Worm (Caenorhabditis elegans): ENCODE results near the gene F31F6.3.

Gene F31F6.3

DNA sequence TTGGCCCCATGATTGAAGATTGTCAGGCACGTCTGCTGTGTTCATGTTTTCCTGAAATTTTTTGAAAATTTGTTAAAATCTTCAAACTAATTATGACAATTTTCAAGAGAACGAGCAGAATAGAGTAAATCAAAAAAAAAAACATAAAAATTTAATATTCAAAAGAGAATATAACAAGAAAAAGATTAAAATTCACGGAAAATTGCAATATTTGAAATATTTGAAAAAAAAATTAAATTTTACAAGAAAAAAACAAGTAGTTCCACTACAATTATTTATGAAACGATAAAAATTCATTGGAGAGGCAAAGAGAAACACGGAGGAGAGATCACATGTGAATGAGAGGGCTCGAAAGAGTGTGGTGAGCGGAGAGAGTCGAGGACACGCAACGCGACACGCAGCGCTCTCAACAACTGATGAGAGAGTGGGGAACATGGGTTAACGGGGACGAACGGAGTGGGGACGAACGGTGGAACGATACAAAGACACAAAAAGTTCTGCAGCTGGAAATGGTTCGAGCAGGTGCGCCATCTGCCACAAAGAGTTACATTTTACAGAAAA lies 48.1 kb downstream of the F31F6.3 start, which contains the start of gene mbk-1:
TSS of gene mbk-1 (minus strand) at position 51 of the 561 bp plus-strand sequence.
- peak; percentile 80 for TF ChIP-seq nfya-1 (tag; optimal IDR thresholded peaks at IDR 0.05; ENCODE audit: insufficient read depth)
- TF ChIP-seq lsy-12 (tag; optimal IDR thresholded peaks at IDR 0.05): no peak
- peak; percentile 76 for TF ChIP-seq nhr-25 (tag; optimal IDR thresholded peaks at IDR 0.05)
- TF ChIP-seq ceh-82 (tag; optimal IDR thresholded peaks at IDR 0.05): no peak
- TF ChIP-seq ama-1 (optimal IDR thresholded peaks at IDR 0.05): peak; percentile 37
- no peak for TF ChIP-seq nhr-11 (tag; optimal IDR thresholded peaks at IDR 0.05)
- no peak for TF ChIP-seq ztf-11 (tag; optimal IDR thresholded peaks at IDR 0.05)
- TF ChIP-seq unc-62 (GFP tag; optimal IDR thresholded peaks at IDR 0.05): no peak
- TF ChIP-seq elt-3 (tag; optimal IDR thresholded peaks at IDR 0.05): no peak
- TF ChIP-seq ZK546.5 (tag; optimal IDR thresholded peaks at IDR 0.05): no peak
- TF ChIP-seq ceh-16 (tag; optimal IDR thresholded peaks at IDR 0.05): no peak
- TF ChIP-seq lin-15B (tag; optimal IDR thresholded peaks at IDR 0.05): peak; percentile 49
- TF ChIP-seq fos-1 (tag; optimal IDR thresholded peaks at IDR 0.05): no peak
- TF ChIP-seq nhr-43 (tag; optimal IDR thresholded peaks at IDR 0.05; ENCODE audit: poor library complexity, severe bottlenecking): peak; percentile 22
- TF ChIP-seq ceh-28 (tag; optimal IDR thresholded peaks at IDR 0.05): peak; percentile 26
- peak; percentile 90 for TF ChIP-seq pha-4 (tag; optimal IDR thresholded peaks at IDR 0.05)
- no peak for TF ChIP-seq fkh-10 (GFP tag; optimal IDR thresholded peaks at IDR 0.05)
- TF ChIP-seq skn-1 (tag; optimal IDR thresholded peaks at IDR 0.05): no peak
- TF ChIP-seq eor-1 (tag; optimal IDR thresholded peaks at IDR 0.05): no peak
- TF ChIP-seq egl-27 (tag; optimal IDR thresholded peaks at IDR 0.05): no peak
- no peak for TF ChIP-seq nhr-12 (tag; optimal IDR thresholded peaks at IDR 0.05)
- no peak for TF ChIP-seq nhr-76 (tag; optimal IDR thresholded peaks at IDR 0.05)
- TF ChIP-seq mdl-1 (tag; optimal IDR thresholded peaks at IDR 0.05): peak; percentile 26
- TF ChIP-seq ceh-9 (tag; optimal IDR thresholded peaks at IDR 0.05): no peak
- TF ChIP-seq R02D3.7 (tag; optimal IDR thresholded peaks at IDR 0.05): no peak
- peak; percentile 81 for TF ChIP-seq lin-39 (tag; optimal IDR thresholded peaks at IDR 0.05)
- TF ChIP-seq daf-12 (tag; optimal IDR thresholded peaks at IDR 0.05): no peak
- TF ChIP-seq snpc-4 (tag; optimal IDR thresholded peaks at IDR 0.05): peak; percentile 35
- TF ChIP-seq pqm-1 (tag; optimal IDR thresholded peaks at IDR 0.05): peak; percentile 47
- TF ChIP-seq tbx-2 (tag; optimal IDR thresholded peaks at IDR 0.05): peak; percentile 26
- no peak for TF ChIP-seq elt-1 (tag; optimal IDR thresholded peaks at IDR 0.05)
- no peak for TF ChIP-seq nhr-28 (tag; optimal IDR thresholded peaks at IDR 0.05)
- TF ChIP-seq nhr-67 (tag; optimal IDR thresholded peaks at IDR 0.05): no peak
- TF ChIP-seq egl-5 (tag; optimal IDR thresholded peaks at IDR 0.05): peak; percentile 63
- no peak for TF ChIP-seq nhr-77 (tag; optimal IDR thresholded peaks at IDR 0.05)
- peak; percentile 51 for TF ChIP-seq jun-1 (tag; optimal IDR thresholded peaks at IDR 0.05)
- peak; percentile 81 for TF ChIP-seq hmg-11 (tag; optimal IDR thresholded peaks at IDR 0.05)
- no peak for TF ChIP-seq sea-2 (GFP tag; optimal IDR thresholded peaks at IDR 0.05)
- peak; percentile 59 for TF ChIP-seq nhr-23 (tag; optimal IDR thresholded peaks at IDR 0.05)
- no peak for TF ChIP-seq mml-1 (tag; optimal IDR thresholded peaks at IDR 0.05)
- TF ChIP-seq aly-2 (tag; optimal IDR thresholded peaks at IDR 0.05): no peak
- no peak for TF ChIP-seq fkh-2 (tag; optimal IDR thresholded peaks at IDR 0.05)
- TF ChIP-seq nhr-237 (tag; optimal IDR thresholded peaks at IDR 0.05): no peak
- TF ChIP-seq unc-39 (tag; optimal IDR thresholded peaks at IDR 0.05): no peak
- no peak for TF ChIP-seq ztf-4 (tag; optimal IDR thresholded peaks at IDR 0.05)
- TF ChIP-seq elt-2 (tag; optimal IDR thresholded peaks at IDR 0.05): peak; percentile 73
- TF ChIP-seq zag-1 (tag; optimal IDR thresholded peaks at IDR 0.05): no peak

Data from whole organism, L3 larva.